Worm (Caenorhabditis elegans) whole organism, dauer: ENCODE data around the gene F10E9.10.

Experiments
- unc-62 ChIP-seq: sonication (generic microtip); optimal IDR thresholded peaks from 2 replicates; lab custom pipeline; 2017; ENCODE audit warnings: missing biosample characterization, missing genetic modification reagents, missing genetic modification characterization

The F10E9.10 gene

DNA sequence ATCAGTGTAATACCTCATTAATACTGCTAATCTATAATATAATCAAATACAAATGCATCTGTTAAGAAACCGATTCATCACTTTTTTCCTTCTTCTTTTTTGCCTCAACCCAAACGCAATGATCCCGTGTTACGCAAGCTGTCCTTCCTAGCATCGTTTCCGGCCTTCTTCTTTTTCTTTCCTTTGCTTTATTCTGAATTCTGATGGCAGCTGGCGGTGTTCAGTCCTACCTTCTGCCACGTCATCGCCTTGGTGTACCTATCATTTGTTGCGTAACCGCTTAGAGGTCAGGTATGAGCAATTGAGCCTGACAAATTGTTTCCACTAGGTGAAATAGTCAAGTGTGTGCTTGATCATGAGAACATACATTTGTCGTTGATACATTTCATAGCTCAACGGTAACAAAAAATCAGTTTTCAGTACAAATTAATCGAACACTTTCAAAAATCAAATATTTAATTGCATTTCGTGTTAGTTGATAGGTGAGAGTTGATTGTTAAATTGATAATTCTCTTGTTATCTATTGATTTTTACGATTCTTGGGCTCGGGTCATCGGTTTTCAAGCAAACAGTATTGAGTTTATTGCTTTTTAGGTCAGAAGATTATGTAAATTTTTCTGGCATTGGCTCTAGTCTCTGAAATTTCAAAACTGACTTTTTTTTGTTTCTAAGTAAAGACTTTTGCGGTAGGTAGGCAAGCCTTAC lies 21.7 kb downstream of the F10E9.10 start:
- no peak for TF ChIP-seq unc-62 (GFP tag; lab: Kevin White, UChicago)

ce11 chrIII:8293260-8293659 lies 26.8 kb downstream of the F10E9.10 start:
- no peak for TF ChIP-seq unc-62 (GFP tag; lab: Kevin White, UChicago)

ce11 chrIII:8291268-8292032 lies 28.6 kb downstream of the F10E9.10 start:
- TF ChIP-seq unc-62 (GFP tag; lab: Kevin White, UChicago) = no peak

- TF ChIP-seq unc-62 (GFP tag; lab: Kevin White, UChicago) = no peak
Observed at ce11 chrIII:8289181-8289580, 30.9 kb downstream of the F10E9.10 start.

ce11 chrIII:8287519-8287918 lies 32.6 kb downstream of the F10E9.10 start:
- no peak for TF ChIP-seq unc-62 (GFP tag; lab: Kevin White, UChicago)

- no peak for TF ChIP-seq unc-62 (GFP tag; lab: Kevin White, UChicago)
Observed at ce11 chrIII:8286824-8287223, 33.3 kb downstream of the F10E9.10 start.

ce11 chrIII:8286003-8286402 lies 34.1 kb downstream of the F10E9.10 start:
- TF ChIP-seq unc-62 (GFP tag; lab: Kevin White, UChicago) = no peak

- TF ChIP-seq unc-62 (GFP tag; lab: Kevin White, UChicago) = no peak
Observed at ce11 chrIII:8283525-8283924, 36.6 kb downstream of the F10E9.10 start.

DNA sequence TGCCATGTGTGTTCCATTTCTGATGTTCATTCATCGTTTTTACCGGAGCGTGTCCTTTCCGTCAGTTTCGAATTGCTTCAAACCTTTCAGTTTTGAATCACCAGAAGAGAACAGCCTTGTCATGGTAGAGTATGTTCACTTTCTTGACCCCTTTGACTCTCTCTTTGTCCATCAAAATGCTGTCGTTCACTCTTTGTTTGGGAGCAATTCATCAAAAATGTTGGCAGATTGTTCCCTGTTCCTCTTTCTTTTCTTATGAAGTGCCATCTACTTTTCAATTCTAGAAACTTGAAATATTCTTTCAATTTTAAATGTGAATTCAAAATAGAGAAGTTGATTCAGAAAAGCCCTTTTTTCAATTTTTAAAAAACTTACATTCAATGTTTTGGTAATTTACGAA lies 38.8 kb downstream of the F10E9.10 start:
- no peak for TF ChIP-seq unc-62 (GFP tag; lab: Kevin White, UChicago)

DNA sequence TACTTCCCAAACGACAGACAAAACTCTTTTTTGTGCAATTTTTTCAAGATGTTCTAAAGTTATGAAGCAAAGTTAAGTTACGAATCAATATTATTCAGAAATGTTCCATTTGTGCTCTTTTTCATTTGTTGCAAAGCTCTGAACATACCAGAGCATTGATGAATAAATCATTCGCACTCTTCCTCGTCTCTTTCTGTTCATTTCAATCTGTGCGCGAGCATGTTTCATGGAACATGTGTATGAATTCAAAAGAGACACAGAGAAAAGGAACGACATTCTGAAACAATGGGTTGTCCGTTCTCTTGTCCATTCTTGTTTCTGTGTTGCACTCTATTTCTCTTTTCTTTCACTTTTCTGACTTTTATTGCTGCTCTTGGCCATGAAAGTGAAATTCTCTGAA lies 39.7 kb downstream of the F10E9.10 start:
- TF ChIP-seq unc-62 (GFP tag; lab: Kevin White, UChicago) = no peak

DNA sequence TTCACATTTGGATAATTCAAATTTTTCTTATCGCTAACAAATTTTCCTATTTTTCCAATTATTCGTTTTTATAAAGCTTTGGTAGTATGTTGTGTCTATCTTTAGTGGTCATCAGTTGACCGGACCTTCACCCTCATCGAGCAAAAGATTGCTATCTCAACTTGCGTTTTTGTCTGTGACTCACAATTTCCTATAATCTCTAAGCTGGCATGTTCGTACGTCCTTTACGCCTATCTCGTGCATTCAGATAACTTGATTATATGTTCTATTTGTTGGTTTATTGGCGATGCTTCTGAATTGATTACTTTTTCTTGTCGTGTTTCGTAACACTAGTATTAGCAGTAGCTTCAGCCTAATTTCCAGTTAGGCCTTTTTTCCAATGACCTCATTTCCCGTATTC lies 40.5 kb downstream of the F10E9.10 start:
- TF ChIP-seq unc-62 (GFP tag; lab: Kevin White, UChicago) = no peak

DNA sequence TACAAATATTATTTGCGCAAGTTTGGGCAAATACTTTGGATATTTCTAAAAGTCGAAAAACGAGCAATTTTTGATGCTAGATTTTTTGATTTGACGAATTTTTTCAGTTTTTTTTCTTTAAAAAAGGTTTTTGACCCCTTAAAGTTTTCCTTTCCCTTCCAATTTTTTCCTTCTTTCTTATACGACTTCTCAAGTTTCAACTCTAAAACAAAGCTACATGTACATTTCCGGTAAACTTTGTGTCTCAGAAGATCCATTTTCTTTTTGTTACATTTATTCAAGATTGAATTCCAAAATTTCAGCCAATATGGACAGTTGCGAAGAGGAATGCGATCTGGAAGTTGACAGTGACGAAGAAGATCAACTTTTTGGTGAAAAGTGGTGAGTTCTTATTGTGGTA lies 41.3 kb downstream of the F10E9.10 start, which contains the start of gene mig-10:
Gene mig-10 (plus strand): TSS at position 301 of the 400 bp plus-strand sequence.
- TF ChIP-seq unc-62 (GFP tag; lab: Kevin White, UChicago) = no peak

DNA sequence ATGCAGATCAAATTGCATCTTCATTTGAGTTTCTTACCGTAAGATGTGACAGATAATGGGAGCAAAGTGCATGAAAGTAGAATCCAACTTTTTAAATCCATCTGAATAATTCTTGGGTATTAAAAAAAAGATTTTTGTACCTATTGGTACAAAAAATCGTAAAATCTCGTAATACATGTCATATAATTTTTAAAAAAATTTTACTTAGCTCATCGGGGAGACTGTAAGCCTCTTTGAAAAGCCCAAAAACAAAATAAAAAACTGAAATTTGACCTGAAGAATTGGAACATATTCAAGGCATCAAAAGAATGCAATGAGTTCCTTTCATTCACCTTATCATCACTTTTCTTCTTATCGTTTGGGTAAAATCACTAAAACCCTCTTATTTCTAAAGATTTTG lies 44.2 kb downstream of the F10E9.10 start, which contains the start of gene clec-160:
Gene clec-160 (minus strand): TSS at position 101 of the 400 bp plus-strand sequence.
- TF ChIP-seq unc-62 (GFP tag; lab: Kevin White, UChicago) = no peak

DNA sequence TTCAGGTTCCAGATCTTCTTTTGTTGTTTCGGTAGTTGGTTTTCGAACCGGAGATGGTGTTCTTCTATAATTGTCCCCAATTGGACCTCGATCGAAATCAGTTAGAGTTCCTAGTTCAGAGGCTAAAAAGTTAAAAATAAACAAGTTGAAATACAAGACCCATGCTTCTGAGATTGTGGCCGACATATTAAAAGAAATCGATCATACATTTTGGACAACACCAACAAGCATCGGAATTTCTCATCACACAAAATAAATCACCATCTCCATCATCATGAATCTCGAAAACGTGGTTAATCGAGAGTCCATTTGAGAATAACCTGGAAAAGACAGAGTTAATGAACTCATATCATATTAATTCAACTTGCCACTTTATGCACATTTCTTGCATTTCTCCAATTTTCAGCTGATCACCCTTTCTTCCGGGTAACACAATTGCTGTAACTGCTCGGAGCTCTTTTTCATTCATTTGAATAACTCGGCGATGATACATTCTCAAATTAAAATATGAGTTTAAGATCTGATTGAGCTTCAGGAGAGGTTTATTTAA lies 48.3 kb downstream of the F10E9.10 start, which contains the start of the genes mps-4 and F09G8.10:
Gene mps-4 (minus strand): TSS at position 101 of the 550 bp plus-strand sequence.
Gene F09G8.10 (minus strand): TSS at position 500 of the 550 bp plus-strand sequence.
- no peak for TF ChIP-seq unc-62 (GFP tag; lab: Kevin White, UChicago)
